Worm (Caenorhabditis elegans) whole organism, L4 larva: ENCODE measurements around the gene F09E5.7.
A peak's percentile ranks its signal among the peaks of the same experiment; 100 is the strongest.

Source experiments
- ces-1 ChIP-seq: fragments of 150-350 bp; sonication (generic microtip); optimal IDR thresholded peaks from 4 replicates; lab custom pipeline; 2014; ENCODE audit warnings: missing biosample characterization, missing genetic modification reagents, missing genetic modification characterization
- hif-1 ChIP-seq, 2 experiments: sonication (generic microtip); optimal IDR thresholded peaks; 2 replicates each; lab custom pipeline; 2016 to 2017; ENCODE audit warnings: missing compliant biosample characterization in 2 of 2, missing genetic modification characterization in 2 of 2, missing genetic modification reagents in 2 of 2, missing genotype in 2 of 2, mild to moderate bottlenecking in 1 of 2
- mxl-2 ChIP-seq: fragments of 200-800 bp; sonication (Bioruptor generic); conservative IDR thresholded peaks from 2 replicates; pipeline ENCODE4 v1.3.6; 2022; ENCODE audit warnings: missing genetic modification reagents, missing genetic modification characterization, missing compliant biosample characterization
- skn-1 ChIP-seq: fragments of 150-350 bp; optimal IDR thresholded peaks from 2 replicates; lab custom pipeline; 2014; ENCODE audit warnings: missing biosample characterization, missing genetic modification characterization

ce11 chrII:5336660-5337494 is 15.0 kb upstream of the F09E5.7 start:
- no peak for TF ChIP-seq skn-1 (tag; lab: Kevin White, UChicago)
- TF ChIP-seq ces-1 (GFP tag; lab: Kevin White, UChicago) = peak; percentile 29
- TF ChIP-seq mxl-2 (GFP tag; lab: Robert Waterston, UW) = no peak
- TF ChIP-seq hif-1 (tag; optimal IDR thresholded peaks at IDR 0.05; lab: Kevin White, UChicago) = peak in 1 of 2 experiments; percentile 27
